Comparison of ENCODE assay signal across 4 worm cellular contexts in genomic region chrIV:3579477-3579975, ce11.
A peak's percentile ranks its signal among the peaks of the same experiment; 100 is the strongest.
TF ChIP-seq lines count a peak whose summit lies in the region.

TSS of gene Y37E11B.1 (plus strand) at chrIV:3579621.

TF ChIP-seq in whole organism, L1 larva, 84 proteins besides CTCF, POLR2A, EP300 and RAD21:
- TF ChIP-seq nhr-71 (tag; optimal IDR thresholded peaks at IDR 0.05; lab: Kevin White, UChicago): peak; percentile 19
- TF ChIP-seq lin-35 (GFP tag; optimal IDR thresholded peaks at IDR 0.05; lab: Kevin White, UChicago): peak in 1 of 2 experiments; percentile 16
- no peak for TF ChIP-seq ets-5 (GFP tag; IDR thresholded peaks at IDR 0.05; lab: Robert Waterston, UW)
- TF ChIP-seq efl-1 (optimal IDR thresholded peaks at IDR 0.05; lab: Kevin White, UChicago): peak in 1 of 2 experiments; percentile 53
- peak; percentile 38 to 91 for TF ChIP-seq efl-1 (GFP tag; optimal IDR thresholded peaks at IDR 0.05 in 1 of 2; lab: Kevin White, UChicago)
- no peak for TF ChIP-seq unc-86 (tag; optimal IDR thresholded peaks at IDR 0.05; lab: Kevin White, UChicago)
- TF ChIP-seq lin-13 (GFP tag; optimal IDR thresholded peaks at IDR 0.05; lab: Kevin White, UChicago): no peak
- TF ChIP-seq ceh-82 (tag; optimal IDR thresholded peaks at IDR 0.05; lab: Kevin White, UChicago): no peak
- TF ChIP-seq mef-2 (tag; optimal IDR thresholded peaks at IDR 0.05; lab: Kevin White, UChicago): no peak
- peak in 1 of 2 experiments; percentile 44 for TF ChIP-seq lsy-2 (tag; optimal IDR thresholded peaks at IDR 0.05; lab: Kevin White, UChicago)
- no peak for TF ChIP-seq irx-1 (tag; optimal IDR thresholded peaks at IDR 0.05; lab: Kevin White, UChicago)
- TF ChIP-seq blmp-1 (tag; optimal IDR thresholded peaks at IDR 0.05; lab: Kevin White, UChicago): no peak
- peak; percentile 25 for TF ChIP-seq fkh-8 (tag; optimal IDR thresholded peaks at IDR 0.05; lab: Kevin White, UChicago)
- TF ChIP-seq unc-62 (GFP tag; optimal IDR thresholded peaks at IDR 0.05; lab: Kevin White, UChicago): no peak
- peak; percentile 4 for TF ChIP-seq skn-1 (tag; optimal IDR thresholded peaks at IDR 0.05; lab: Kevin White, UChicago)
- TF ChIP-seq nhr-237 (tag; optimal IDR thresholded peaks at IDR 0.05; lab: Kevin White, UChicago): no peak
- TF ChIP-seq dpl-1 (GFP tag; optimal IDR thresholded peaks at IDR 0.05; lab: Kevin White, UChicago): peak in 1 of 3 experiments; percentile 30
- no peak for TF ChIP-seq egl-27 (tag; optimal IDR thresholded peaks at IDR 0.05; lab: Kevin White, UChicago)
- no peak for TF ChIP-seq xbp-1 (tag; optimal IDR thresholded peaks at IDR 0.05; lab: Kevin White, UChicago)
TF ChIP-seq in whole organism, L1 larva: peak in this region for 7.

TF ChIP-seq in whole organism, L2 larva, 48 proteins besides CTCF, POLR2A, EP300 and RAD21:
- TF ChIP-seq unc-55 (GFP tag; optimal IDR thresholded peaks at IDR 0.05; lab: Kevin White, UChicago): peak; percentile 48
- no peak for TF ChIP-seq R02D3.7 (tag; optimal IDR thresholded peaks at IDR 0.05; lab: Kevin White, UChicago)
- TF ChIP-seq nhr-129 (tag; optimal IDR thresholded peaks at IDR 0.05; lab: Kevin White, UChicago): peak; percentile 15
- TF ChIP-seq C34F6.9 (tag; optimal IDR thresholded peaks at IDR 0.05; lab: Kevin White, UChicago): peak; percentile 10
- peak in 1 of 2 experiments; percentile 34 for TF ChIP-seq lsy-2 (tag; optimal IDR thresholded peaks at IDR 0.05; lab: Kevin White, UChicago)
- TF ChIP-seq sem-4 (tag; optimal IDR thresholded peaks at IDR 0.05; lab: Kevin White, UChicago): peak; percentile 8
- no peak for TF ChIP-seq nhr-25 (tag; optimal IDR thresholded peaks at IDR 0.05; lab: Kevin White, UChicago)

TF ChIP-seq in whole organism, mixed stage, embryonic, 35 proteins besides CTCF, POLR2A, EP300 and RAD21:
- TF ChIP-seq drap-1 (GFP tag; optimal IDR thresholded peaks at IDR 0.05; lab: Kevin White, UChicago) (no peak), mep-1 (tag; optimal IDR thresholded peaks at IDR 0.05; lab: Kevin White, UChicago) (peak; percentile 44)

TF ChIP-seq in whole organism, young adult, 124 proteins besides CTCF, POLR2A, EP300 and RAD21:
- TF ChIP-seq mcd-1 (GFP tag; IDR thresholded peaks at IDR 0.05; lab: Robert Waterston, UW) (peak; percentile 56), efl-1 (GFP tag; optimal IDR thresholded peaks at IDR 0.05; lab: Kevin White, UChicago) (no peak)
TF ChIP-seq in whole organism, young adult: peak in this region for 1.

Comparison
In these comparisons a context has a peak if more than half of its experiments do, and no peak if none do; other contexts are left out.
1. Of the 8 proteins assayed by ChIP-seq in both whole organism, young adult and whole organism, L1 larva: peak only in whole organism, young adult: none; only in whole organism, L1 larva: efl-1; in both: none; in neither: 5; mixed calls (peak in some experiments, not most) for 2.